Worm (Caenorhabditis elegans) whole organism, mixed stage, embryonic: Measurements from ENCODE around the gene T26H5.9.

Source experiments
- nhr-237 ChIP-seq: fragments of 150-350 bp; optimal IDR thresholded peaks from 2 replicates; lab custom pipeline; 2014; ENCODE audit warnings: missing biosample characterization, missing genetic modification characterization
- nhr-76 ChIP-seq: sonication (generic microtip); optimal IDR thresholded peaks from 2 replicates; lab custom pipeline; 2017; ENCODE audit warnings: missing biosample characterization, missing genetic modification characterization
- pha-4 ChIP-seq: fragments of 150-350 bp; optimal IDR thresholded peaks from 2 replicates; lab custom pipeline; 2018; ENCODE audit warnings: missing biosample characterization, missing genetic modification reagents, missing genetic modification characterization
- snpc-4 ChIP-seq: fragments of 150-350 bp; optimal IDR thresholded peaks from 2 replicates; lab custom pipeline; 2014; ENCODE audit warnings: missing biosample characterization, missing genetic modification characterization
- sptf-1 ChIP-seq: sonication (generic microtip); optimal IDR thresholded peaks from 2 replicates; lab custom pipeline; 2017; ENCODE audit warnings: mild to moderate bottlenecking, missing genetic modification characterization, moderate library complexity, missing compliant biosample characterization

DNA sequence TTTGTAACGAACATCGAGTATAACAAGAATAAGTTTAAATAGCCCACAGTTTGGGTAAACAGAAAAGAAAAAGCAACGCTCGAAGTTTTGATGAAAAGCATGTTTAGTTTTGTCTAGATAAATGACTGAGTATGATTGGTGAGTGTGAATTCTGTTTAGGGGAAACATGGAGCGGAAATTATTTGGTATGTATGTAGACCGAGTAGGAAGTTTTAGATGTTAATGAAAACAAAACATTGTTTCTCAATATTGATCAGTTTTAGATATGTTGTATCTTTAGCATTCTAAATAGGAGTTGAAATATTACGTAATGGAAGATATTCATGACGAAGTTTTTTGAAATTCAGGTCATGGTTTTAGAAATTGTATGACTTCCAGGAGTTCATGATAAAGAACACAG, 32.1 kb upstream of the T26H5.9 start, which contains the start of gene srbc-63:
- TF ChIP-seq snpc-4, result no peak
- no peak for TF ChIP-seq sptf-1 (tag; lab: Kevin White, UChicago)
- no peak for TF ChIP-seq pha-4
- TF ChIP-seq nhr-76 (tag; lab: Kevin White, UChicago), result no peak
- TF ChIP-seq nhr-237 (tag; lab: Kevin White, UChicago), result no peak
